Worm (Caenorhabditis elegans) whole organism, young adult: ENCODE results near the gene fcmt-1.

ENCODE experiments used
- B0261.1 ChIP-seq: sonication (generic microtip); optimal IDR thresholded peaks from 2 replicates; lab custom pipeline; 2016; ENCODE audit warnings: mild to moderate bottlenecking, missing genetic modification characterization, moderate library complexity, missing compliant biosample characterization
- D2030.7 ChIP-seq: fragments of 200-800 bp; sonication (Bioruptor generic); IDR thresholded peaks from 2 replicates; pipeline ENCODE4 v1.3.6; 2022; ENCODE audit warnings: missing genetic modification reagents, missing genetic modification characterization, missing compliant biosample characterization
- F10E7.11 ChIP-seq: sonication (generic microtip); optimal IDR thresholded peaks from 2 replicates; lab custom pipeline; 2017; ENCODE audit warnings: mild to moderate bottlenecking, missing genetic modification characterization, moderate library complexity, missing compliant biosample characterization
- F33H1.4 ChIP-seq: fragments of 200-800 bp; sonication (Bioruptor generic); IDR thresholded peaks from 2 replicates; pipeline ENCODE4 v1.3.6; 2022; ENCODE audit warnings: missing genetic modification reagents, missing genetic modification characterization, missing compliant biosample characterization
- F37B4.10 ChIP-seq: fragments of 200-800 bp; sonication (Bioruptor generic); IDR thresholded peaks from 2 replicates; pipeline ENCODE4 v1.3.6; 2022; ENCODE audit warnings: missing genetic modification characterization, missing compliant biosample characterization
- F39B2.1 ChIP-seq: fragments of 200-800 bp; sonication (Bioruptor generic); IDR thresholded peaks from 2 replicates; pipeline ENCODE4 v1.3.6; 2022; ENCODE audit warnings: missing genetic modification reagents, missing genetic modification characterization, missing compliant biosample characterization
- F49E8.2 ChIP-seq: sonication (generic microtip); optimal IDR thresholded peaks from 3 replicates; lab custom pipeline; 2017; ENCODE audit warnings: missing genetic modification characterization, mild to moderate bottlenecking, missing compliant biosample characterization, antibody characterized with exemption, moderate library complexity; ENCODE audit not compliant: insufficient read depth
- F52B5.7 ChIP-seq: sonication (generic microtip); optimal IDR thresholded peaks from 2 replicates; lab custom pipeline; 2016; ENCODE audit warnings: mild to moderate bottlenecking, missing genetic modification characterization, missing compliant biosample characterization
- T26A5.8 ChIP-seq: sonication (generic microtip); optimal IDR thresholded peaks from 2 replicates; lab custom pipeline; 2016; ENCODE audit warnings: missing genetic modification characterization, missing compliant biosample characterization
- Y56A3A.18 ChIP-seq: fragments of 200-800 bp; sonication (Bioruptor generic); IDR thresholded peaks from 2 replicates; pipeline ENCODE4 v1.3.6; 2022; ENCODE audit warnings: missing genetic modification reagents, missing genetic modification characterization, missing compliant biosample characterization
- aptf-3 ChIP-seq: fragments of 200-800 bp; sonication (Bioruptor generic); IDR thresholded peaks from 2 replicates; pipeline ENCODE4 v1.3.6; 2022; ENCODE audit warnings: missing genetic modification characterization, missing compliant biosample characterization
- atf-7 ChIP-seq: sonication (generic microtip); optimal IDR thresholded peaks from 2 replicates; lab custom pipeline; 2017; ENCODE audit warnings: mild to moderate bottlenecking, missing genetic modification characterization, missing compliant biosample characterization
- athp-1 ChIP-seq: sonication (generic microtip); optimal IDR thresholded peaks from 2 replicates; lab custom pipeline; 2017; ENCODE audit warnings: mild to moderate bottlenecking, missing genetic modification characterization, missing compliant biosample characterization
- cebp-2 ChIP-seq: fragments of 200-800 bp; sonication (Bioruptor generic); IDR thresholded peaks from 2 replicates; pipeline ENCODE4 v1.3.6; 2022; ENCODE audit warnings: missing genetic modification characterization, missing compliant biosample characterization
- ceh-100 ChIP-seq: fragments of 200-800 bp; sonication (Bioruptor generic); IDR thresholded peaks from 2 replicates; pipeline ENCODE4 v1.3.6; 2022; ENCODE audit warnings: missing genetic modification reagents, missing genetic modification characterization, missing compliant biosample characterization
- ceh-27 ChIP-seq: fragments of 200-800 bp; sonication (Bioruptor generic); optimal IDR thresholded peaks from 2 replicates; lab custom pipeline; 2018; ENCODE audit warnings: mild to moderate bottlenecking, missing genetic modification characterization, moderate library complexity, missing compliant biosample characterization
- ceh-58 ChIP-seq: fragments of 200-800 bp; sonication (Bioruptor generic); IDR thresholded peaks from 2 replicates; pipeline ENCODE4 v1.3.6; 2022; ENCODE audit warnings: missing genetic modification characterization, missing compliant biosample characterization
- ceh-79 ChIP-seq: sonication (generic microtip); optimal IDR thresholded peaks from 2 replicates; lab custom pipeline; 2017; ENCODE audit warnings: mild to moderate bottlenecking, missing genetic modification characterization, missing compliant biosample characterization
- die-1 ChIP-seq: sonication (generic microtip); optimal IDR thresholded peaks from 2 replicates; lab custom pipeline; 2016; ENCODE audit warnings: missing genotype, mild to moderate bottlenecking, missing genetic modification characterization, missing compliant biosample characterization
- efl-1 ChIP-seq: fragments of 150-350 bp; optimal IDR thresholded peaks from 2 replicates; lab custom pipeline; 2014; ENCODE audit warnings: missing biosample characterization, missing genetic modification reagents, missing genetic modification characterization
- egrh-3 ChIP-seq: fragments of 200-800 bp; sonication (Bioruptor generic); IDR thresholded peaks from 2 replicates; pipeline ENCODE4 v1.3.6; 2022; ENCODE audit warnings: missing genetic modification reagents, missing genetic modification characterization, missing compliant biosample characterization
- him-1 ChIP-seq: sonication (generic microtip); optimal IDR thresholded peaks from 2 replicates; lab custom pipeline; 2016; ENCODE audit warnings: missing genotype, missing genetic modification reagents, missing genetic modification characterization, missing compliant biosample characterization
- hmg-1.2 ChIP-seq: fragments of 200-800 bp; sonication (Bioruptor generic); IDR thresholded peaks from 2 replicates; pipeline ENCODE4 v1.3.6; 2022; ENCODE audit warnings: missing genetic modification reagents, missing genetic modification characterization, missing compliant biosample characterization
- let-526 ChIP-seq: fragments of 200-800 bp; sonication (Bioruptor generic); IDR thresholded peaks from 2 replicates; pipeline ENCODE4 v1.3.6; 2022; ENCODE audit warnings: missing genetic modification reagents, missing genetic modification characterization, missing compliant biosample characterization
- let-607 ChIP-seq, 2 experiments: fragments of 200-800 bp in 1 of 2; sonication (Bioruptor generic) in 1 of 2; sonication (generic microtip) in 1 of 2; optimal IDR thresholded peaks; 2 replicates each; lab custom pipeline; 2016 to 2018; ENCODE audit warnings: mild to moderate bottlenecking in 2 of 2, missing compliant biosample characterization in 2 of 2, missing genetic modification characterization in 2 of 2, moderate library complexity in 2 of 2, missing genotype in 1 of 2
- lin-26 ChIP-seq: fragments of 200-800 bp; sonication (Bioruptor generic); IDR thresholded peaks from 2 replicates; pipeline ENCODE4 v1.3.6; 2022; ENCODE audit warnings: missing genetic modification reagents, missing genetic modification characterization, missing compliant biosample characterization
- lin-35 ChIP-seq, 3 experiments: fragments of 150-350 bp in 2 of 3; sonication (generic microtip) in 1 of 3; optimal IDR thresholded peaks; 2 replicates each; lab custom pipeline; 2014 to 2018; ENCODE audit warnings: missing biosample characterization in 3 of 3, missing genetic modification characterization in 3 of 3, missing genetic modification reagents in 3 of 3
- lir-1 ChIP-seq: fragments of 200-800 bp; sonication (Bioruptor generic); conservative IDR thresholded peaks from 2 replicates; pipeline ENCODE4 v1.3.6; 2022; ENCODE audit warnings: missing genetic modification reagents, missing genetic modification characterization, missing compliant biosample characterization
- lsy-27 ChIP-seq: sonication (generic microtip); optimal IDR thresholded peaks from 2 replicates; lab custom pipeline; 2017; ENCODE audit warnings: missing genetic modification characterization, mild to moderate bottlenecking, missing compliant biosample characterization, antibody characterized with exemption, missing genotype, borderline replicate concordance; ENCODE audit not compliant: insufficient read depth
- mel-28 ChIP-seq: sonication (generic microtip); optimal IDR thresholded peaks from 2 replicates; lab custom pipeline; 2016; ENCODE audit warnings: borderline replicate concordance, mild to moderate bottlenecking, missing genetic modification characterization, missing compliant biosample characterization
- mxl-1 ChIP-seq: sonication (generic microtip); optimal IDR thresholded peaks from 2 replicates; lab custom pipeline; 2016; ENCODE audit warnings: missing genetic modification characterization, missing compliant biosample characterization
- nhr-120 ChIP-seq: fragments of 200-800 bp; sonication (Bioruptor generic); IDR thresholded peaks from 2 replicates; pipeline ENCODE4 v1.3.6; 2022; ENCODE audit warnings: missing genetic modification characterization, missing compliant biosample characterization
- nhr-179 ChIP-seq: sonication (generic microtip); optimal IDR thresholded peaks from 2 replicates; lab custom pipeline; 2016; ENCODE audit warnings: mild to moderate bottlenecking, missing genetic modification characterization, missing compliant biosample characterization
- rpc-1 ChIP-seq, 2 experiments: fragments of 150-350 bp in 1 of 2; sonication (generic microtip) in 1 of 2; optimal IDR thresholded peaks; 2 replicates each; lab custom pipeline; 2014 to 2018; ENCODE audit warnings: missing biosample characterization in 1 of 2, missing genetic modification characterization in 1 of 2, missing genetic modification reagents in 1 of 2, missing genotype in 1 of 2
- snpc-1.1 ChIP-seq: sonication (generic microtip); optimal IDR thresholded peaks from 2 replicates; lab custom pipeline; 2017; ENCODE audit warnings: missing genetic modification characterization, mild to moderate bottlenecking, missing compliant biosample characterization, antibody characterized with exemption, moderate library complexity, missing genotype, missing genetic modification reagents; ENCODE audit not compliant: insufficient read depth
- snpc-3.4 ChIP-seq: sonication (generic microtip); optimal IDR thresholded peaks from 2 replicates; lab custom pipeline; 2017; ENCODE audit warnings: missing genetic modification characterization, mild to moderate bottlenecking, missing compliant biosample characterization, antibody characterized with exemption, moderate library complexity, missing genotype, missing genetic modification reagents
- snpc-4 ChIP-seq, 5 experiments: fragments of 150-350 bp in 1 of 5; sonication (generic microtip) in 4 of 5; optimal IDR thresholded peaks; 2 replicates each; lab custom pipeline; 2014 to 2018; ENCODE audit warnings: missing genetic modification characterization in 5 of 5, missing biosample characterization in 3 of 5, antibody characterized with exemption in 2 of 5, mild to moderate bottlenecking in 2 of 5, missing compliant biosample characterization in 2 of 5, missing genotype in 2 of 5, moderate library complexity in 2 of 5, missing genetic modification reagents in 1 of 5
- somi-1 ChIP-seq: fragments of 200-800 bp; sonication (Bioruptor generic); optimal IDR thresholded peaks from 2 replicates; lab custom pipeline; 2018; ENCODE audit warnings: mild to moderate bottlenecking, missing genetic modification characterization, missing compliant biosample characterization
- unc-130 ChIP-seq: sonication (generic microtip); optimal IDR thresholded peaks from 2 replicates; lab custom pipeline; 2016; ENCODE audit warnings: missing genetic modification reagents, missing genetic modification characterization, missing compliant biosample characterization
- ztf-18 ChIP-seq: sonication (generic microtip); optimal IDR thresholded peaks from 2 replicates; lab custom pipeline; 2016; ENCODE audit warnings: missing genotype, mild to moderate bottlenecking, missing genetic modification characterization, missing compliant biosample characterization
- ztf-22 ChIP-seq: fragments of 200-800 bp; sonication (Bioruptor generic); optimal IDR thresholded peaks from 2 replicates; lab custom pipeline; 2018; ENCODE audit warnings: mild to moderate bottlenecking, missing genetic modification characterization, moderate library complexity, missing compliant biosample characterization
- ztf-28 ChIP-seq: fragments of 200-800 bp; sonication (Bioruptor generic); IDR thresholded peaks from 2 replicates; pipeline ENCODE4 v1.3.6; 2022; ENCODE audit warnings: missing genetic modification reagents, missing genetic modification characterization, missing compliant biosample characterization
- ztf-6 ChIP-seq: fragments of 200-800 bp; sonication (Bioruptor generic); IDR thresholded peaks from 2 replicates; pipeline ENCODE4 v1.3.6; 2022; ENCODE audit warnings: missing genetic modification reagents, missing genetic modification characterization, missing compliant biosample characterization

fcmt-1 gene

DNA sequence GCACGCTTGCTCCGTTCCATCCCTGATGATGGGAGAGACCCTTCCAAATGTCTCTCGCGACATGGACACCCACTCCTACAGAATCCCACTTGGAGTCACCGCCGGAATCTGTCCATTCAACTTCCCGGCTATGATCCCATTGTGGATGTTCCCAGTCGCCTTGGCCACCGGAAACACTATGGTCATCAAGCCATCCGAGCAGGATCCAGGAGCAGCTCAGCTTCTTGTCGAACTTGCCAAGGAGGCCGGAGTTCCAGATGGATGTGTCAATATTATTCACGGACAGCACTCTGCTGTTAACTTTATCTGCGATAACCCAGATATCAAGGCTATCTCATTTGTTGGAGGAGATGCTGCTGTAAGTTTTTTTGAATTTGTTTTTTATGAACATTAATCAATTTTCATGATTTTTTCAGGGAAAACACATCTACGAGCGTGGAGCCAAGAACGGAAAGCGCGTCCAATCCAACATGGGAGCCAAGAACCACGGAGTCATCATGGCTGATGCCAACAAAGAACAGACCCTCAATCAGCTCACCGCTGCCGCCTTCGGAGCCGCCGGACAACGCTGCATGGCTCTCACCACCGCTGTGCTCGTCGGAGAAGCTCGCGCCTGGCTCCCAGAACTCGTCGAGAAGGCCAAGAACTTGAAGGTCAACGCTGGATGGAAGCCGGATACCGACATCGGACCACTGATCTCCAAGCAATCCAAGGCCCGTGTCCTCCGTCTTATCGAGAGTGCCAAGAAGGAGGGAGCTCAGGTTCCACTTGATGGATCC, 20.6 kb upstream of the fcmt-1 start:
- no peak for TF ChIP-seq him-1
- TF ChIP-seq lin-26 = 0 out of 2 replicates have a peak, but pooled peaks have one; percentile 25
- TF ChIP-seq egrh-3 = peak; percentile 84; the same call in 1 of the 2 replicates
- no peak for TF ChIP-seq lsy-27 (tag; lab: Kevin White, UChicago)
- 0 out of 2 replicates have a peak, but pooled peaks have one; percentile 14 for TF ChIP-seq cebp-2 (GFP tag; lab: Robert Waterston, UW)
- TF ChIP-seq F37B4.10 (GFP tag; lab: Robert Waterston, UW) = peak; percentile 77; the same call in 1 of the 2 replicates
- TF ChIP-seq T26A5.8 (tag; lab: Kevin White, UChicago) = no peak
- no peak for TF ChIP-seq ceh-100

DNA sequence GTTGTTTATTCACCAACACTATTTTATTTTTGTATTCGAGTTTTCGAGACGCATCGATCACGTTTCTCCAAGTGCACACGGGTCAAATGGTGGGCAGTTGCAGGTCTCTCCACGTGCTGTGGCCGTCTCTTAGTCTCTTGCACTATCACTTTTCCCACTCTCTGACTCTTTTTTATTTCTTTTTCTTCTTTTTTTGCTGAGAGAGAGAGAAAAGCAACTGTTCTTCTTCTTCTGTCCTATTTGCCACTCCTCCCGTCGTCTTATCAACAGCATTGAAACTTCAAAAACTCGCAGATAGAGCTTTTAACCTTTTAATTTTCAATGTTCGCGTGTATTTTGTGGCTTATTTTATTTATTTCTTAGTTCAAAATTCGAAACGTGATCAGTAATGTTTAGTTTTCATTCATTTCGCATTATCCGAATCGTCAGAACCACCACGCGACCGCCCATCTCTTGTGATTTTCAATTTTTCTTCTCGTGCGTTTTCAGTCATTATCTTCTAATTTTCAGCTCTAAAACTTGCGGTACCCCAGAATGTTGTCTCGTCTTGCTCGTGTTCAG, 19.3 kb upstream of the fcmt-1 start, which contains the start of gene alh-8:
Gene alh-8, plus strand, starts transcription at position 511 of the 561 bp plus-strand sequence.
- peak; percentile 42 for TF ChIP-seq die-1 (tag; lab: Kevin White, UChicago)
- no peak for TF ChIP-seq B0261.1 (tag; lab: Kevin White, UChicago)
- TF ChIP-seq lin-35 (GFP tag; optimal IDR thresholded peaks at IDR 0.05; lab: Kevin White, UChicago) = no peak
- TF ChIP-seq snpc-3.4 (tag; lab: Kevin White, UChicago) = peak; percentile 3
- no peak for TF ChIP-seq mxl-1 (tag; lab: Kevin White, UChicago)
- TF ChIP-seq Y56A3A.18 (GFP tag; lab: Robert Waterston, UW) = no peak
- TF ChIP-seq ztf-22 = peak; percentile 29
- TF ChIP-seq rpc-1 (optimal IDR thresholded peaks at IDR 0.05; lab: Kevin White, UChicago) = no peak
- TF ChIP-seq rpc-1 (tag; optimal IDR thresholded peaks at IDR 0.05; lab: Kevin White, UChicago) = no peak
- TF ChIP-seq hmg-1.2 (GFP tag; lab: Robert Waterston, UW) = peak; percentile 33; the same call in 1 of the 2 replicates
- TF ChIP-seq unc-130 (GFP tag; lab: Kevin White, UChicago) = no peak
- no peak for TF ChIP-seq ztf-6 (GFP tag; lab: Robert Waterston, UW)
- TF ChIP-seq F49E8.2 (tag; lab: Kevin White, UChicago) = no peak
- TF ChIP-seq atf-7 (tag; lab: Kevin White, UChicago) = peak; percentile 61
- TF ChIP-seq F39B2.1 (GFP tag; lab: Robert Waterston, UW) = no peak
- TF ChIP-seq F10E7.11 (tag; lab: Kevin White, UChicago) = peak; percentile 51
- peak; percentile 10 for TF ChIP-seq ztf-18 (tag; lab: Kevin White, UChicago)
- TF ChIP-seq ceh-100 = no peak
- TF ChIP-seq F52B5.7 (tag; lab: Kevin White, UChicago) = no peak
- no peak for TF ChIP-seq ztf-28
- peak; percentile 5 for TF ChIP-seq athp-1 (tag; lab: Kevin White, UChicago)
- no peak for TF ChIP-seq nhr-179
- no peak for TF ChIP-seq ceh-79 (tag; lab: Kevin White, UChicago)
- no peak for TF ChIP-seq F33H1.4
- TF ChIP-seq lir-1 (GFP tag; lab: Robert Waterston, UW) = 0 out of 2 replicates have a peak, but pooled peaks have one; percentile 30
- TF ChIP-seq snpc-4 (GFP tag; optimal IDR thresholded peaks at IDR 0.05; lab: Kevin White, UChicago) = no peak
- TF ChIP-seq snpc-4 (tag; optimal IDR thresholded peaks at IDR 0.05; lab: Kevin White, UChicago) = peak in 1 of 4 experiments; percentile 24
- no peak for TF ChIP-seq let-607 (tag; optimal IDR thresholded peaks at IDR 0.05; lab: Kevin White, UChicago)
- no peak for TF ChIP-seq aptf-3 (GFP tag; lab: Robert Waterston, UW)
- no peak for TF ChIP-seq mel-28 (tag; lab: Kevin White, UChicago)
- TF ChIP-seq snpc-1.1 = no peak
- TF ChIP-seq D2030.7 (GFP tag; lab: Robert Waterston, UW) = 0 out of 2 replicates have a peak, but pooled peaks have one; percentile 14
- TF ChIP-seq ceh-27 = no peak
- TF ChIP-seq let-526 (GFP tag; lab: Robert Waterston, UW) = no peak
- TF ChIP-seq somi-1 (GFP tag; lab: Kevin White, UChicago) = peak; percentile 68
- no peak for TF ChIP-seq nhr-120 (GFP tag; lab: Robert Waterston, UW)
- TF ChIP-seq ceh-58 (GFP tag; lab: Robert Waterston, UW) = no peak
- TF ChIP-seq egrh-3 = no peak
- no peak for TF ChIP-seq efl-1
